Fruit fly (Drosophila melanogaster): ENCODE results near the gene CG7565.

dm6 chr3L:8074944-8075343 is 16.6 kb downstream of the CG7565 start:
- TF ChIP-seq gl (tag; optimal IDR thresholded peaks at IDR 0.05), result no peak
- TF ChIP-seq CG32121 (GFP tag; IDR thresholded peaks at IDR 0.05), result no peak
- TF ChIP-seq Pif1A (GFP tag; optimal IDR thresholded peaks at IDR 0.05), result no peak
- TF ChIP-seq CG8159 (tag; optimal IDR thresholded peaks at IDR 0.05), result no peak
- no peak for TF ChIP-seq EcR (GFP tag; optimal IDR thresholded peaks at IDR 0.05)

Data from whole organism, pupa.